Worm (Caenorhabditis elegans) whole organism, L4/young adult: ENCODE data around the gene gcy-33.

Experiments
- W03F9.2 ChIP-seq: fragments of 150-350 bp; optimal IDR thresholded peaks from 2 replicates; lab custom pipeline; 2014; ENCODE audit warnings: missing biosample characterization, missing genetic modification characterization
- dao-5 ChIP-seq: sonication (generic microtip); optimal IDR thresholded peaks from 2 replicates; lab custom pipeline; 2016; ENCODE audit warnings: missing genotype, missing genetic modification characterization, moderate library complexity, missing compliant biosample characterization
- him-1 ChIP-seq: sonication (generic microtip); optimal IDR thresholded peaks from 2 replicates; lab custom pipeline; 2016; ENCODE audit warnings: missing genotype, missing genetic modification reagents, missing genetic modification characterization, missing compliant biosample characterization

ce11 chrV:11993706-11994345, 7.8 kb downstream of the gcy-33 start, which contains the start of the genes cyl-1 and C52E4.7:
- TF ChIP-seq W03F9.2 (tag; lab: Kevin White, UChicago) (peak; percentile 51), dao-5 (tag; lab: Kevin White, UChicago) (no peak), him-1 (no peak)
